Fruit fly (Drosophila melanogaster) whole organism, embryonic: ENCODE measurements around the gene CG4942.

Experiments
- Asciz ChIP-seq: fragments of 200-800 bp; sonication (Bioruptor generic); optimal IDR thresholded peaks from 2 replicates; lab custom pipeline; 2017; ENCODE audit warnings: missing biosample characterization, mild to moderate bottlenecking, missing genetic modification characterization, missing genetic modification reagents
- Bteb2 ChIP-seq: fragments of 200-800 bp; sonication (Bioruptor generic); optimal IDR thresholded peaks from 2 replicates; lab custom pipeline; 2016; ENCODE audit warnings: missing biosample characterization, missing genetic modification characterization
- CG11085 ChIP-seq: fragments of 200-800 bp; sonication (Bioruptor generic); IDR thresholded peaks from 2 replicates; pipeline ENCODE4 v1.3.6; 2022; ENCODE audit warnings: missing biosample characterization, missing genetic modification characterization
- CG11247 ChIP-seq: fragments of 200-800 bp; sonication (Bioruptor generic); IDR thresholded peaks from 2 replicates; pipeline ENCODE4 v1.3.6; 2022; ENCODE audit warnings: missing biosample characterization, missing genetic modification characterization
- CG12071 ChIP-seq: fragments of 200-800 bp; sonication (Bioruptor generic); optimal IDR thresholded peaks from 3 replicates; lab custom pipeline; 2018; ENCODE audit warnings: missing biosample characterization, mild to moderate bottlenecking, missing genetic modification characterization
- CG12299 ChIP-seq: fragments of 200-800 bp; sonication (Bioruptor generic); optimal IDR thresholded peaks from 2 replicates; lab custom pipeline; 2018; ENCODE audit warnings: missing biosample characterization, mild to moderate bottlenecking, missing genetic modification characterization
- CG12942 ChIP-seq: fragments of 200-800 bp; sonication (Bioruptor generic); optimal IDR thresholded peaks from 3 replicates; lab custom pipeline; 2016; ENCODE audit warnings: missing biosample characterization, missing genetic modification characterization
- CG13424 ChIP-seq: fragments of 200-800 bp; sonication (Bioruptor generic); optimal IDR thresholded peaks from 2 replicates; lab custom pipeline; 2019; ENCODE audit warnings: missing biosample characterization, mild to moderate bottlenecking, missing genetic modification characterization, moderate library complexity
- CG14441 ChIP-seq: fragments of 200-800 bp; sonication (Bioruptor generic); IDR thresholded peaks from 2 replicates; pipeline ENCODE4 v1.3.6; 2022; ENCODE audit warnings: missing biosample characterization, missing genetic modification characterization
- CG16863 ChIP-seq: fragments of 200-800 bp; sonication (Bioruptor generic); optimal IDR thresholded peaks from 3 replicates; lab custom pipeline; 2016; ENCODE audit warnings: missing biosample characterization, missing genetic modification characterization
- CG18262 ChIP-seq: fragments of 200-800 bp; optimal IDR thresholded peaks from 3 replicates; lab custom pipeline; 2019; ENCODE audit warnings: missing biosample characterization, mild to moderate bottlenecking, missing genetic modification characterization, moderate library complexity
- CG1832 ChIP-seq: fragments of 200-800 bp; sonication (Bioruptor generic); optimal IDR thresholded peaks from 2 replicates; lab custom pipeline; 2017; ENCODE audit warnings: missing biosample characterization, mild to moderate bottlenecking, missing genetic modification characterization, inconsistent platforms
- CG2116 ChIP-seq: fragments of 200-800 bp; sonication (Bioruptor generic); optimal IDR thresholded peaks from 3 replicates; lab custom pipeline; 2018; ENCODE audit warnings: missing biosample characterization, mild to moderate bottlenecking, missing genetic modification characterization
- CG3163 ChIP-seq: fragments of 200-800 bp; sonication (Bioruptor generic); optimal IDR thresholded peaks from 3 replicates; lab custom pipeline; 2016; ENCODE audit warnings: missing biosample characterization, missing genetic modification characterization
- CG3281 ChIP-seq: fragments of 200-800 bp; sonication (Bioruptor generic); optimal IDR thresholded peaks from 3 replicates; lab custom pipeline; 2017; ENCODE audit warnings: missing biosample characterization, mild to moderate bottlenecking, missing genetic modification characterization
- CG6683 ChIP-seq: fragments of 200-800 bp; sonication (Bioruptor generic); optimal IDR thresholded peaks from 2 replicates; lab custom pipeline; 2017; ENCODE audit warnings: missing biosample characterization, mild to moderate bottlenecking, missing genetic modification characterization, missing genetic modification reagents
- CG6791 ChIP-seq: fragments of 200-800 bp; sonication (Bioruptor generic); IDR thresholded peaks from 3 replicates; pipeline ENCODE4 v1.3.6; 2022; ENCODE audit warnings: missing biosample characterization, missing genetic modification characterization; ENCODE audit not compliant: partially characterized antibody
- CG8478 ChIP-seq: fragments of >200 bp; optimal IDR thresholded peaks from 2 replicates; lab custom pipeline; 2018
- CG8765 ChIP-seq: fragments of 200-800 bp; sonication (Bioruptor generic); IDR thresholded peaks from 2 replicates; pipeline ENCODE4 v1.3.6; 2022; ENCODE audit warnings: missing biosample characterization, missing genetic modification characterization
- CG9876 ChIP-seq: fragments of 200-800 bp; sonication (Bioruptor generic); optimal IDR thresholded peaks from 2 replicates; lab custom pipeline; 2016; ENCODE audit warnings: missing biosample characterization, missing genetic modification characterization
- Chrac-16 ChIP-seq: fragments of 200-800 bp; sonication (Bioruptor generic); optimal IDR thresholded peaks from 3 replicates; lab custom pipeline; 2016; ENCODE audit warnings: missing biosample characterization, missing genetic modification characterization
- Deaf1 ChIP-seq: fragments of 200-800 bp; optimal IDR thresholded peaks from 3 replicates; lab custom pipeline; 2019; ENCODE audit warnings: missing biosample characterization, mild to moderate bottlenecking, missing genetic modification characterization, moderate library complexity
- Dek ChIP-seq: fragments of 200-800 bp; sonication (Bioruptor generic); optimal IDR thresholded peaks from 3 replicates; lab custom pipeline; 2019; ENCODE audit warnings: missing biosample characterization, mild to moderate bottlenecking, missing genetic modification characterization, moderate library complexity
- Dref ChIP-seq: fragments of 200-800 bp; sonication (Bioruptor generic); IDR thresholded peaks from 2 replicates; pipeline ENCODE4 v1.3.6; 2022; ENCODE audit warnings: missing biosample characterization, missing genetic modification characterization
- E2f1 ChIP-seq: fragments of 200-800 bp; sonication (Bioruptor generic); IDR thresholded peaks from 2 replicates; pipeline ENCODE4 v1.3.6; 2022; ENCODE audit warnings: missing biosample characterization, missing genetic modification characterization
- Ets97D ChIP-seq: fragments of 200-800 bp; sonication (Bioruptor generic); optimal IDR thresholded peaks from 3 replicates; lab custom pipeline; 2016; ENCODE audit warnings: missing biosample characterization, missing genetic modification characterization
- HLHmδ ChIP-seq: fragments of 200-800 bp; sonication (Bioruptor generic); optimal IDR thresholded peaks from 2 replicates; lab custom pipeline; 2018; ENCODE audit warnings: missing biosample characterization, mild to moderate bottlenecking, missing genetic modification characterization, moderate library complexity
- Hr51 ChIP-seq, 2 experiments: fragments of 200-800 bp; sonication (Bioruptor generic); optimal IDR thresholded peaks; 2 replicates in 1 of 2; 3 replicates in 1 of 2; lab custom pipeline; 2016 to 2018; ENCODE audit warnings: missing biosample characterization in 2 of 2, missing genetic modification characterization in 2 of 2, mild to moderate bottlenecking in 1 of 2, moderate library complexity in 1 of 2
- Hr78 ChIP-seq, 2 experiments: fragments of 200-800 bp in 1 of 2; fragments of >200 bp in 1 of 2; sonication (Bioruptor generic) in 1 of 2; optimal IDR thresholded peaks; 2 replicates each; lab custom pipeline; 2017 to 2019; ENCODE audit warnings: missing biosample characterization in 2 of 2, missing genetic modification characterization in 2 of 2, mild to moderate bottlenecking in 1 of 2, moderate library complexity in 1 of 2
- Jarid2 ChIP-seq: fragments of 200-800 bp; sonication (Bioruptor generic); optimal IDR thresholded peaks from 3 replicates; lab custom pipeline; 2017; ENCODE audit warnings: mild to moderate bottlenecking, missing biosample characterization, missing genetic modification reagents, missing genetic modification characterization
- Nf-YB ChIP-seq: fragments of 200-800 bp; sonication (Bioruptor generic); optimal IDR thresholded peaks from 3 replicates; lab custom pipeline; 2019; ENCODE audit warnings: missing biosample characterization, mild to moderate bottlenecking, missing genetic modification characterization, moderate library complexity
- Nf-YC ChIP-seq: fragments of 200-800 bp; optimal IDR thresholded peaks from 3 replicates; lab custom pipeline; 2019; ENCODE audit warnings: missing biosample characterization, mild to moderate bottlenecking, missing genetic modification characterization, moderate library complexity
- PHDP ChIP-seq: fragments of 200-800 bp; sonication (Bioruptor generic); optimal IDR thresholded peaks from 3 replicates; lab custom pipeline; 2018; ENCODE audit warnings: missing biosample characterization, mild to moderate bottlenecking, missing genetic modification characterization, moderate library complexity
- Scr ChIP-seq: fragments of 200-800 bp; sonication (Bioruptor generic); IDR thresholded peaks from 2 replicates; pipeline ENCODE4 v1.3.6; 2022; ENCODE audit warnings: missing biosample characterization, missing genetic modification characterization; ENCODE audit not compliant: partially characterized antibody
- Sry-β ChIP-seq: fragments of 200-800 bp; sonication (Bioruptor generic); optimal IDR thresholded peaks from 2 replicates; lab custom pipeline; 2018; ENCODE audit warnings: missing biosample characterization, mild to moderate bottlenecking, missing genetic modification characterization, moderate library complexity
- Stat92E ChIP-seq, 3 experiments: fragments of >200 bp in 2 of 3; fragments of 200-800 bp in 1 of 3; sonication (Bioruptor generic) in 1 of 3; optimal IDR thresholded peaks; 2 replicates each; lab custom pipeline; 2017 to 2019; ENCODE audit warnings: missing biosample characterization in 3 of 3, missing genetic modification characterization in 3 of 3, mild to moderate bottlenecking in 1 of 3, moderate library complexity in 1 of 3
- Trl ChIP-seq, 3 experiments: fragments of >200 bp in 2 of 3; fragments of 200-800 bp in 1 of 3; sonication (Bioruptor generic) in 1 of 3; optimal IDR thresholded peaks; 2 replicates in 1 of 3; 3 replicates in 2 of 3; lab custom pipeline; 2016 to 2017; ENCODE audit warnings: missing biosample characterization in 1 of 3, missing genetic modification characterization in 1 of 3
- bab2 ChIP-seq: fragments of 200-800 bp; sonication (Bioruptor generic); optimal IDR thresholded peaks from 2 replicates; lab custom pipeline; 2016; ENCODE audit warnings: missing biosample characterization, missing genetic modification characterization
- cato ChIP-seq: fragments of 200-800 bp; sonication (Bioruptor generic); optimal IDR thresholded peaks from 2 replicates; lab custom pipeline; 2016; ENCODE audit warnings: missing biosample characterization, missing genetic modification characterization, borderline replicate concordance
- crol ChIP-seq: fragments of 200-800 bp; sonication (Bioruptor generic); IDR thresholded peaks from 2 replicates; pipeline ENCODE4 v1.3.6; 2022; ENCODE audit warnings: missing biosample characterization, missing genetic modification characterization
- eve ChIP-seq, 2 experiments: fragments of >200 bp; optimal IDR thresholded peaks; 2 replicates each; lab custom pipeline; 2017; ENCODE audit warnings: missing biosample characterization in 2 of 2, missing genetic modification characterization in 2 of 2
- fd102C ChIP-seq: fragments of 200-800 bp; sonication (Bioruptor generic); optimal IDR thresholded peaks from 2 replicates; lab custom pipeline; 2018; ENCODE audit warnings: missing biosample characterization, mild to moderate bottlenecking, missing genetic modification characterization, moderate library complexity
- gro ChIP-seq: fragments of 200-800 bp; sonication (Bioruptor generic); optimal IDR thresholded peaks from 2 replicates; lab custom pipeline; 2016; ENCODE audit warnings: missing biosample characterization, missing genetic modification characterization
- luna ChIP-seq: fragments of 200-800 bp; sonication (Bioruptor generic); optimal IDR thresholded peaks from 2 replicates; lab custom pipeline; 2016; ENCODE audit warnings: missing biosample characterization, missing genetic modification characterization
- pros ChIP-seq: fragments of 200-800 bp; sonication (Bioruptor generic); optimal IDR thresholded peaks from 3 replicates; lab custom pipeline; 2019; ENCODE audit warnings: missing biosample characterization, mild to moderate bottlenecking, missing genetic modification characterization, moderate library complexity
- sd ChIP-seq: fragments of 200-800 bp; sonication (Bioruptor generic); optimal IDR thresholded peaks from 3 replicates; lab custom pipeline; 2018; ENCODE audit warnings: missing biosample characterization, mild to moderate bottlenecking, missing genetic modification characterization, moderate library complexity
- sr ChIP-seq: fragments of 200-800 bp; sonication (Bioruptor generic); IDR thresholded peaks from 3 replicates; pipeline ENCODE4 v1.3.6; 2022; ENCODE audit warnings: missing biosample characterization, missing genetic modification characterization
- twi ChIP-seq: fragments of 200-800 bp; optimal IDR thresholded peaks from 2 replicates; lab custom pipeline; 2019; ENCODE audit warnings: missing biosample characterization, mild to moderate bottlenecking, missing genetic modification characterization, moderate library complexity
- unc-4 ChIP-seq: fragments of 200-800 bp; sonication (Bioruptor generic); IDR thresholded peaks from 2 replicates; pipeline ENCODE4 v1.3.6; 2022; ENCODE audit warnings: missing biosample characterization, missing genetic modification characterization; ENCODE audit not compliant: partially characterized antibody

The CG4942 gene

dm6 chr3L:9041042-9041477 lies 31.8 kb upstream of the CG4942 start, which contains the start of gene Doc1 (continued):
- TF ChIP-seq luna (no peak), sd (tag; lab: Kevin White, UChicago) (peak; percentile 29), HLHmδ (GFP tag; lab: Kevin White, UChicago) (no peak), E2f1 (GFP tag; lab: Robert Waterston, UW) (no peak), CG8765 (GFP tag; lab: Robert Waterston, UW) (peak; percentile 20; the same call in 1 of the 2 replicates), CG12299 (no peak), CG16863 (GFP tag; lab: Kevin White, UChicago) (no peak), pros (GFP tag; lab: Kevin White, UChicago) (peak; percentile 41), Sry-β (GFP tag; lab: Kevin White, UChicago) (no peak), CG18262 (no peak), CG3163 (GFP tag; lab: Kevin White, UChicago) (no peak), CG6683 (GFP tag; lab: Kevin White, UChicago) (no peak), Scr (GFP tag; lab: Robert Waterston, UW) (peak; percentile 30; the same call in 1 of the 2 replicates), CG6791 (GFP tag; lab: Robert Waterston, UW) (peak; percentile 61; the same call in 2 of the 3 replicates), fd102C (GFP tag; lab: Kevin White, UChicago) (no peak), CG3281 (GFP tag; lab: Kevin White, UChicago) (no peak), CG12942 (GFP tag; lab: Kevin White, UChicago) (no peak), Asciz (GFP tag; lab: Kevin White, UChicago) (no peak), CG9876 (GFP tag; lab: Kevin White, UChicago) (no peak), Nf-YC (tag; lab: Kevin White, UChicago) (peak; percentile 99), unc-4 (GFP tag; lab: Robert Waterston, UW) (no peak), Dek (tag; lab: Kevin White, UChicago) (no peak), Bteb2 (GFP tag; lab: Kevin White, UChicago) (no peak), Ets97D (no peak), Hr51 (GFP tag; optimal IDR thresholded peaks at IDR 0.05; lab: Kevin White, UChicago) (no peak), sr (GFP tag; lab: Robert Waterston, UW) (peak; percentile 100), cato (GFP tag; lab: Kevin White, UChicago) (no peak), CG8478 (lab: Kevin White, UChicago) (peak; percentile 45), bab2 (no peak), Deaf1 (tag; lab: Kevin White, UChicago) (peak; percentile 65), Trl (optimal IDR thresholded peaks at IDR 0.05; lab: Kevin White, UChicago) (no peak), Trl (GFP tag; optimal IDR thresholded peaks at IDR 0.05; lab: Kevin White, UChicago) (no peak), Hr78 (GFP tag; optimal IDR thresholded peaks at IDR 0.05; lab: Kevin White, UChicago) (no peak), eve (GFP tag; optimal IDR thresholded peaks at IDR 0.05; lab: Kevin White, UChicago) (no peak), Jarid2 (GFP tag; lab: Kevin White, UChicago) (peak; percentile 73), twi (tag; lab: Kevin White, UChicago) (peak; percentile 11), CG12071 (GFP tag; lab: Kevin White, UChicago) (no peak), CG14441 (GFP tag; lab: Robert Waterston, UW) (no peak), Dref (GFP tag; lab: Robert Waterston, UW) (no peak), Nf-YB (peak; percentile 99), Chrac-16 (GFP tag; lab: Kevin White, UChicago) (no peak), CG11247 (no peak), CG11085 (GFP tag; lab: Robert Waterston, UW) (no peak), PHDP (no peak), CG1832 (GFP tag; lab: Kevin White, UChicago) (peak; percentile 90), CG13424 (tag; lab: Kevin White, UChicago) (no peak), crol (GFP tag; lab: Robert Waterston, UW) (0 out of 2 replicates have a peak, but pooled peaks have one; percentile 9), gro (GFP tag; lab: Kevin White, UChicago) (no peak), CG2116 (GFP tag; lab: Kevin White, UChicago) (no peak), Stat92E (GFP tag; optimal IDR thresholded peaks at IDR 0.05; lab: Kevin White, UChicago) (peak in 1 of 3 experiments; percentile 27)
